Fruit fly (Drosophila melanogaster) whole organism, embryonic: ENCODE results near the gene pigs.

Source experiments
- Atf3 ChIP-seq: fragments of 200-800 bp; sonication (Bioruptor generic); optimal IDR thresholded peaks from 3 replicates; lab custom pipeline; 2016; ENCODE audit warnings: missing biosample characterization, missing genetic modification characterization
- Bgb ChIP-seq: fragments of 200-800 bp; sonication (Bioruptor generic); IDR thresholded peaks from 2 replicates; pipeline ENCODE4 v1.3.6; 2022; ENCODE audit warnings: missing biosample characterization, missing genetic modification characterization; ENCODE audit not compliant: partially characterized antibody
- CG10979 ChIP-seq: fragments of 200-800 bp; sonication (Bioruptor generic); optimal IDR thresholded peaks from 2 replicates; lab custom pipeline; 2018; ENCODE audit warnings: missing biosample characterization, mild to moderate bottlenecking, missing genetic modification characterization, moderate library complexity
- CG1233 ChIP-seq: fragments of 200-800 bp; sonication (Bioruptor generic); optimal IDR thresholded peaks from 4 replicates; lab custom pipeline; 2018; ENCODE audit warnings: missing biosample characterization, mild to moderate bottlenecking, missing genetic modification characterization
- CG12391 ChIP-seq: fragments of 200-800 bp; sonication (Bioruptor generic); optimal IDR thresholded peaks from 3 replicates; lab custom pipeline; 2018; ENCODE audit warnings: missing biosample characterization, mild to moderate bottlenecking, missing genetic modification characterization, moderate library complexity
- CG12942 ChIP-seq: fragments of 200-800 bp; sonication (Bioruptor generic); optimal IDR thresholded peaks from 3 replicates; lab custom pipeline; 2016; ENCODE audit warnings: missing biosample characterization, missing genetic modification characterization
- CG13123 ChIP-seq: fragments of 200-800 bp; sonication (Bioruptor generic); optimal IDR thresholded peaks from 2 replicates; lab custom pipeline; 2016; ENCODE audit warnings: missing biosample characterization, missing genetic modification characterization
- CG13424 ChIP-seq: fragments of 200-800 bp; sonication (Bioruptor generic); optimal IDR thresholded peaks from 2 replicates; lab custom pipeline; 2019; ENCODE audit warnings: missing biosample characterization, mild to moderate bottlenecking, missing genetic modification characterization, moderate library complexity
- CG13624 ChIP-seq: fragments of 200-800 bp; sonication (Bioruptor generic); optimal IDR thresholded peaks from 2 replicates; lab custom pipeline; 2016; ENCODE audit warnings: missing biosample characterization, missing genetic modification characterization
- CG13894 ChIP-seq: fragments of 200-800 bp; sonication (Bioruptor generic); optimal IDR thresholded peaks from 3 replicates; lab custom pipeline; 2018; ENCODE audit warnings: missing biosample characterization, mild to moderate bottlenecking, missing genetic modification characterization, moderate library complexity
- CG14050 ChIP-seq: fragments of 200-800 bp; sonication (Bioruptor generic); IDR thresholded peaks from 3 replicates; pipeline ENCODE4 v1.3.6; 2022; ENCODE audit warnings: missing biosample characterization, missing genetic modification characterization
- CG14965 ChIP-seq: fragments of 200-800 bp; sonication (Bioruptor generic); optimal IDR thresholded peaks from 2 replicates; lab custom pipeline; 2016; ENCODE audit warnings: missing biosample characterization, missing genetic modification characterization, borderline replicate concordance
- CG15269 ChIP-seq: fragments of 200-800 bp; sonication (Bioruptor generic); optimal IDR thresholded peaks from 2 replicates; lab custom pipeline; 2018; ENCODE audit warnings: missing biosample characterization, mild to moderate bottlenecking, missing genetic modification characterization, moderate library complexity
- CG1647 ChIP-seq: fragments of 200-800 bp; sonication (Bioruptor generic); optimal IDR thresholded peaks from 3 replicates; lab custom pipeline; 2016; ENCODE audit warnings: missing biosample characterization, missing genetic modification characterization
- CG16779 ChIP-seq: fragments of 200-800 bp; sonication (Bioruptor generic); IDR thresholded peaks from 2 replicates; pipeline ENCODE4 v1.3.6; 2022; ENCODE audit warnings: missing biosample characterization, missing genetic modification characterization
- CG17568 ChIP-seq: fragments of 200-800 bp; sonication (Bioruptor generic); optimal IDR thresholded peaks from 2 replicates; lab custom pipeline; 2018; ENCODE audit warnings: missing biosample characterization, mild to moderate bottlenecking, missing genetic modification characterization, moderate library complexity
- CG17829 ChIP-seq: fragments of 200-800 bp; optimal IDR thresholded peaks from 2 replicates; lab custom pipeline; 2019; ENCODE audit warnings: missing biosample characterization, mild to moderate bottlenecking, missing genetic modification characterization, moderate library complexity
- CG18599 ChIP-seq: fragments of 200-800 bp; sonication (Bioruptor generic); optimal IDR thresholded peaks from 3 replicates; lab custom pipeline; 2017; ENCODE audit warnings: missing biosample characterization, missing genetic modification characterization, mild to moderate bottlenecking, moderate library complexity, missing genetic modification reagents
- CG2129 ChIP-seq: fragments of 200-800 bp; sonication (Bioruptor generic); IDR thresholded peaks from 2 replicates; pipeline ENCODE4 v1.3.6; 2022; ENCODE audit warnings: missing biosample characterization, missing genetic modification characterization; ENCODE audit not compliant: partially characterized antibody
- CG2712 ChIP-seq: fragments of 200-800 bp; optimal IDR thresholded peaks from 3 replicates; lab custom pipeline; 2019; ENCODE audit warnings: missing biosample characterization, mild to moderate bottlenecking, missing genetic modification characterization, moderate library complexity
- CG3838 ChIP-seq: fragments of 200-800 bp; sonication (Bioruptor generic); optimal IDR thresholded peaks from 3 replicates; lab custom pipeline; 2016; ENCODE audit warnings: missing biosample characterization, missing genetic modification characterization
- CG4328 ChIP-seq: fragments of 200-800 bp; sonication (Bioruptor generic); optimal IDR thresholded peaks from 3 replicates; lab custom pipeline; 2017; ENCODE audit warnings: missing biosample characterization, missing genetic modification reagents, missing genetic modification characterization
- CG4820 ChIP-seq: fragments of 200-800 bp; sonication (Bioruptor generic); optimal IDR thresholded peaks from 3 replicates; lab custom pipeline; 2016; ENCODE audit warnings: missing biosample characterization, missing genetic modification characterization
- CG6175 ChIP-seq: fragments of 200-800 bp; sonication (Bioruptor generic); IDR thresholded peaks from 3 replicates; pipeline ENCODE4 v1.3.6; 2022; ENCODE audit warnings: missing biosample characterization, missing genetic modification characterization
- CG6765 ChIP-seq: fragments of 200-800 bp; sonication (Bioruptor generic); optimal IDR thresholded peaks from 3 replicates; lab custom pipeline; 2017; ENCODE audit warnings: missing biosample characterization, mild to moderate bottlenecking, missing genetic modification characterization
- CG8089 ChIP-seq: fragments of 200-800 bp; sonication (Bioruptor generic); optimal IDR thresholded peaks from 3 replicates; lab custom pipeline; 2016; ENCODE audit warnings: missing biosample characterization, missing genetic modification characterization
- CG8478 ChIP-seq: fragments of >200 bp; optimal IDR thresholded peaks from 2 replicates; lab custom pipeline; 2018
- HLH4C ChIP-seq: fragments of 200-800 bp; sonication (Bioruptor generic); IDR thresholded peaks from 3 replicates; pipeline ENCODE4 v1.3.6; 2022; ENCODE audit warnings: missing biosample characterization, missing genetic modification characterization; ENCODE audit not compliant: partially characterized antibody
- Med ChIP-seq: fragments of 200-800 bp; sonication (Bioruptor generic); peaks from one replicate; lab custom pipeline; 2016; ENCODE audit warnings: missing biosample characterization, missing genetic modification characterization, mild to moderate bottlenecking, inconsistent platforms, moderate library complexity
- Mes4 ChIP-seq: fragments of 200-800 bp; sonication (Bioruptor generic); optimal IDR thresholded peaks from 2 replicates; lab custom pipeline; 2016; ENCODE audit warnings: missing biosample characterization, missing genetic modification characterization
- NFAT ChIP-seq: fragments of 200-800 bp; sonication (Bioruptor generic); IDR thresholded peaks from 2 replicates; pipeline ENCODE4 v1.3.6; 2022; ENCODE audit warnings: missing biosample characterization, missing genetic modification characterization
- NfI ChIP-seq: fragments of 200-800 bp; sonication (Bioruptor generic); optimal IDR thresholded peaks from 3 replicates; lab custom pipeline; 2018; ENCODE audit warnings: missing biosample characterization, mild to moderate bottlenecking, missing genetic modification characterization, moderate library complexity
- Ravus ChIP-seq: fragments of 200-800 bp; sonication (Bioruptor generic); IDR thresholded peaks from 2 replicates; pipeline ENCODE4 v1.3.6; 2022; ENCODE audit warnings: missing biosample characterization, missing genetic modification characterization
- az2 ChIP-seq: fragments of 200-800 bp; sonication (Bioruptor generic); optimal IDR thresholded peaks from 3 replicates; lab custom pipeline; 2016; ENCODE audit warnings: missing biosample characterization, missing genetic modification characterization
- bbx ChIP-seq: fragments of 200-800 bp; sonication (Bioruptor generic); IDR thresholded peaks from 2 replicates; pipeline ENCODE4 v1.3.6; 2022; ENCODE audit warnings: missing biosample characterization, missing genetic modification characterization; ENCODE audit not compliant: partially characterized antibody
- ci ChIP-seq: fragments of 200-800 bp; sonication (Bioruptor generic); IDR thresholded peaks from 3 replicates; pipeline ENCODE4 v1.3.6; 2022; ENCODE audit warnings: missing biosample characterization, missing genetic modification characterization
- fu2 ChIP-seq: fragments of 200-800 bp; sonication (Bioruptor generic); optimal IDR thresholded peaks from 2 replicates; lab custom pipeline; 2016; ENCODE audit warnings: missing biosample characterization, missing genetic modification characterization
- gt ChIP-seq: fragments of 200-800 bp; sonication (Bioruptor generic); IDR thresholded peaks from 2 replicates; pipeline ENCODE4 v1.3.6; 2022; ENCODE audit warnings: missing biosample characterization, missing genetic modification characterization
- ind ChIP-seq: fragments of 200-800 bp; sonication (Bioruptor generic); optimal IDR thresholded peaks from 3 replicates; lab custom pipeline; 2016; ENCODE audit warnings: missing biosample characterization, missing genetic modification characterization
- nom ChIP-seq: fragments of 200-800 bp; sonication (Bioruptor generic); optimal IDR thresholded peaks from 2 replicates; lab custom pipeline; 2017; ENCODE audit warnings: missing biosample characterization, missing genetic modification characterization, mild to moderate bottlenecking, moderate library complexity, missing genetic modification reagents
- odd ChIP-seq: fragments of 200-800 bp; sonication (Bioruptor generic); optimal IDR thresholded peaks from 2 replicates; lab custom pipeline; 2017; ENCODE audit warnings: missing biosample characterization, mild to moderate bottlenecking, missing genetic modification characterization
- otp ChIP-seq: fragments of 200-800 bp; sonication (Bioruptor generic); IDR thresholded peaks from 3 replicates; pipeline ENCODE4, ENCODE4 v1.3.6; 2022; ENCODE audit warnings: missing biosample characterization, missing genetic modification characterization
- phol ChIP-seq: fragments of 200-800 bp; sonication (Bioruptor generic); optimal IDR thresholded peaks from 3 replicates; lab custom pipeline; 2018; ENCODE audit warnings: missing biosample characterization, mild to moderate bottlenecking, missing genetic modification characterization, moderate library complexity
- pum ChIP-seq: fragments of 200-800 bp; sonication (Bioruptor generic); optimal IDR thresholded peaks from 2 replicates; lab custom pipeline; 2016; ENCODE audit warnings: missing biosample characterization, missing genetic modification characterization
- sens ChIP-seq: fragments of 200-800 bp; sonication (Bioruptor generic); peaks from one replicate; lab custom pipeline; 2016; ENCODE audit warnings: missing biosample characterization, missing genetic modification characterization
- sisA ChIP-seq: fragments of 200-800 bp; sonication (Bioruptor generic); IDR thresholded peaks from 2 replicates; pipeline ENCODE4 v1.3.6; 2022; ENCODE audit warnings: missing biosample characterization, missing genetic modification characterization
- slp2 ChIP-seq: fragments of 200-800 bp; sonication (Bioruptor generic); optimal IDR thresholded peaks from 2 replicates; lab custom pipeline; 2016; ENCODE audit warnings: missing biosample characterization, missing genetic modification characterization
- toy ChIP-seq: fragments of 200-800 bp; sonication (Bioruptor generic); IDR thresholded peaks from 2 replicates; pipeline ENCODE4 v1.3.6; 2022; ENCODE audit warnings: missing biosample characterization, missing genetic modification characterization
- trh ChIP-seq: fragments of 200-800 bp; sonication (Bioruptor generic); optimal IDR thresholded peaks from 2 replicates; lab custom pipeline; 2016; ENCODE audit warnings: missing biosample characterization, missing genetic modification characterization
- vfl ChIP-seq: fragments of 200-800 bp; sonication (Bioruptor generic); optimal IDR thresholded peaks from 2 replicates; lab custom pipeline; 2016; ENCODE audit warnings: missing biosample characterization, missing genetic modification characterization
- vnd ChIP-seq: fragments of 200-800 bp; sonication (Bioruptor generic); IDR thresholded peaks from 3 replicates; pipeline ENCODE4 v1.3.6; 2022; ENCODE audit warnings: missing biosample characterization, missing genetic modification characterization; ENCODE audit not compliant: partially characterized antibody

The pigs gene

dm6 chrX:6702028-6702433 is 102.2 kb downstream of the pigs start (continued):
- TF ChIP-seq gt (GFP tag; lab: Robert Waterston, UW): peak; percentile 19; the same call in 1 of the 2 replicates
- no peak for TF ChIP-seq Ravus (GFP tag; lab: Robert Waterston, UW)
- TF ChIP-seq sens (GFP tag; lab: Kevin White, UChicago): peak; percentile 95
- no peak for TF ChIP-seq Atf3
- TF ChIP-seq CG17568 (GFP tag; lab: Kevin White, UChicago): no peak
- TF ChIP-seq toy: no peak
- TF ChIP-seq Mes4: peak; percentile 58
- peak; percentile 29 for TF ChIP-seq CG4820 (GFP tag; lab: Kevin White, UChicago)
- peak; percentile 44 for TF ChIP-seq CG12942 (GFP tag; lab: Kevin White, UChicago)
- peak; percentile 7 for TF ChIP-seq CG13123 (GFP tag; lab: Kevin White, UChicago)
- TF ChIP-seq sisA (GFP tag; lab: Robert Waterston, UW): peak; percentile 77
- peak; percentile 44 for TF ChIP-seq NfI (GFP tag; lab: Kevin White, UChicago)
- peak; percentile 72 for TF ChIP-seq CG15269 (tag; lab: Kevin White, UChicago)
- TF ChIP-seq CG14050 (GFP tag; lab: Robert Waterston, UW): peak; percentile 54
- no peak for TF ChIP-seq CG13624 (GFP tag; lab: Kevin White, UChicago)
- peak; percentile 69 for TF ChIP-seq CG17829 (tag; lab: Kevin White, UChicago)
- peak; percentile 7 for TF ChIP-seq CG6765 (GFP tag; lab: Kevin White, UChicago)
- no peak for TF ChIP-seq vfl (GFP tag; lab: Kevin White, UChicago)
- no peak for TF ChIP-seq trh
- no peak for TF ChIP-seq fu2 (GFP tag; lab: Kevin White, UChicago)
- TF ChIP-seq ci (GFP tag; lab: Robert Waterston, UW): peak; percentile 52; the same call in 1 of the 3 replicates
- peak; percentile 46 for TF ChIP-seq CG1233 (GFP tag; lab: Kevin White, UChicago)
- peak; percentile 83 for TF ChIP-seq phol (tag; lab: Kevin White, UChicago)
- peak; percentile 80 for TF ChIP-seq CG2712 (tag; lab: Kevin White, UChicago)
- TF ChIP-seq CG18599: peak; percentile 46
- peak; percentile 51 for TF ChIP-seq pum (GFP tag; lab: Kevin White, UChicago)
- TF ChIP-seq otp (GFP tag; lab: Robert Waterston, UW): 0 out of 3 replicates have a peak, but pooled peaks have one; percentile 51
- TF ChIP-seq CG2129 (GFP tag; lab: Robert Waterston, UW): no peak
- no peak for TF ChIP-seq CG13894 (tag; lab: Kevin White, UChicago)
- TF ChIP-seq odd (GFP tag; lab: Kevin White, UChicago): peak; percentile 28
- TF ChIP-seq CG1647: peak; percentile 1
- peak; percentile 73 for TF ChIP-seq CG13424 (tag; lab: Kevin White, UChicago)
- no peak for TF ChIP-seq HLH4C
- no peak for TF ChIP-seq NFAT
- TF ChIP-seq CG8089 (GFP tag; lab: Kevin White, UChicago): peak; percentile 6
- TF ChIP-seq CG3838 (GFP tag; lab: Kevin White, UChicago): peak; percentile 18
- peak; percentile 36 for TF ChIP-seq CG4328 (GFP tag; lab: Kevin White, UChicago)
- peak; percentile 68 for TF ChIP-seq az2 (GFP tag; lab: Kevin White, UChicago)
- TF ChIP-seq ind (GFP tag; lab: Kevin White, UChicago): peak; percentile 37
- peak; percentile 72 for TF ChIP-seq CG12391
- no peak for TF ChIP-seq bbx (GFP tag; lab: Robert Waterston, UW)
- TF ChIP-seq nom (GFP tag; lab: Kevin White, UChicago): peak; percentile 41
- TF ChIP-seq slp2: peak; percentile 62
- no peak for TF ChIP-seq CG6175
- TF ChIP-seq CG14965 (GFP tag; lab: Kevin White, UChicago): no peak
- no peak for TF ChIP-seq CG8478
- no peak for TF ChIP-seq Bgb (GFP tag; lab: Robert Waterston, UW)
- TF ChIP-seq CG10979: peak; percentile 77
- TF ChIP-seq vnd (GFP tag; lab: Robert Waterston, UW): no peak
- TF ChIP-seq Med: peak; percentile 85
- TF ChIP-seq CG16779 (GFP tag; lab: Robert Waterston, UW): no peak
